Worm (Caenorhabditis elegans) whole organism, L2 larva: ENCODE measurements around the gene cutl-23.

ENCODE experiments used
- C34F6.9 ChIP-seq: fragments of 150-350 bp; optimal IDR thresholded peaks from 2 replicates; lab custom pipeline; 2014; ENCODE audit warnings: missing biosample characterization, missing genetic modification characterization
- F13H6.1 ChIP-seq: sonication (generic microtip); optimal IDR thresholded peaks from 2 replicates; lab custom pipeline; 2016; ENCODE audit warnings: missing genetic modification characterization, missing compliant biosample characterization
- R02D3.7 ChIP-seq: fragments of 150-350 bp; optimal IDR thresholded peaks from 2 replicates; lab custom pipeline; 2014; ENCODE audit warnings: missing biosample characterization, missing genetic modification characterization
- ZK546.5 ChIP-seq: sonication (generic microtip); optimal IDR thresholded peaks from 2 replicates; lab custom pipeline; 2017; ENCODE audit warnings: missing biosample characterization, missing genetic modification characterization
- aly-2 ChIP-seq: fragments of 150-350 bp; optimal IDR thresholded peaks from 2 replicates; lab custom pipeline; 2014; ENCODE audit warnings: missing biosample characterization, missing genetic modification characterization
- ama-1 ChIP-seq: fragments of 150-350 bp; optimal IDR thresholded peaks from 2 replicates; lab custom pipeline; 2018; ENCODE audit warnings: inconsistent platforms
- blmp-1 ChIP-seq: sonication (generic microtip); optimal IDR thresholded peaks from 2 replicates; lab custom pipeline; 2017; ENCODE audit warnings: missing genetic modification characterization, mild to moderate bottlenecking, missing compliant biosample characterization, antibody characterized with exemption, moderate library complexity; ENCODE audit not compliant: insufficient read depth
- ceh-16 ChIP-seq: fragments of 150-350 bp; optimal IDR thresholded peaks from 2 replicates; lab custom pipeline; 2014; ENCODE audit warnings: missing biosample characterization, missing genetic modification characterization
- crh-2 ChIP-seq: sonication (generic microtip); optimal IDR thresholded peaks from 2 replicates; lab custom pipeline; 2017; ENCODE audit warnings: missing biosample characterization, missing genetic modification characterization
- egl-27 ChIP-seq: sonication (generic microtip); optimal IDR thresholded peaks from 3 replicates; lab custom pipeline; 2017; ENCODE audit warnings: missing biosample characterization, missing genetic modification reagents, missing genetic modification characterization
- elt-1 ChIP-seq: fragments of 150-350 bp; optimal IDR thresholded peaks from 2 replicates; lab custom pipeline; 2014; ENCODE audit warnings: missing biosample characterization, missing genetic modification characterization
- fos-1 ChIP-seq: fragments of 150-350 bp; optimal IDR thresholded peaks from 2 replicates; lab custom pipeline; 2014; ENCODE audit warnings: missing biosample characterization, missing genetic modification characterization
- gmeb-1 ChIP-seq: fragments of 150-350 bp; optimal IDR thresholded peaks from 2 replicates; lab custom pipeline; 2014; ENCODE audit warnings: missing biosample characterization, missing genetic modification characterization
- lin-11 ChIP-seq: fragments of 150-350 bp; sonication (generic microtip); optimal IDR thresholded peaks from 2 replicates; lab custom pipeline; 2014; ENCODE audit warnings: missing biosample characterization, missing genetic modification characterization, inconsistent platforms, mixed read lengths
- lin-13 ChIP-seq: fragments of 150-350 bp; optimal IDR thresholded peaks from 2 replicates; lab custom pipeline; 2014; ENCODE audit warnings: missing biosample characterization, missing genetic modification reagents, missing genetic modification characterization
- mdl-1 ChIP-seq, 2 experiments: fragments of 150-350 bp in 1 of 2; sonication (generic microtip) in 1 of 2; optimal IDR thresholded peaks; 2 replicates each; lab custom pipeline; 2017; ENCODE audit warnings: missing biosample characterization in 2 of 2, missing genetic modification characterization in 2 of 2
- nhr-11 ChIP-seq: fragments of 150-350 bp; optimal IDR thresholded peaks from 2 replicates; lab custom pipeline; 2014; ENCODE audit warnings: missing biosample characterization, missing genetic modification characterization
- nhr-12 ChIP-seq: fragments of 150-350 bp; optimal IDR thresholded peaks from 2 replicates; lab custom pipeline; 2014; ENCODE audit warnings: missing biosample characterization, missing genetic modification characterization
- nhr-129 ChIP-seq: fragments of 150-350 bp; optimal IDR thresholded peaks from 2 replicates; lab custom pipeline; 2014; ENCODE audit warnings: missing biosample characterization, missing genetic modification characterization
- nhr-21 ChIP-seq: fragments of 150-350 bp; optimal IDR thresholded peaks from 2 replicates; lab custom pipeline; 2014; ENCODE audit warnings: missing biosample characterization, missing genetic modification characterization
- nhr-23 ChIP-seq: fragments of 150-350 bp; optimal IDR thresholded peaks from 2 replicates; lab custom pipeline; 2014; ENCODE audit warnings: missing biosample characterization, missing genetic modification reagents, missing genetic modification characterization
- nhr-25 ChIP-seq: fragments of 150-350 bp; sonication (generic microtip); optimal IDR thresholded peaks from 3 replicates; lab custom pipeline; 2014; ENCODE audit warnings: missing biosample characterization, missing genetic modification characterization
- sem-4 ChIP-seq: fragments of 150-350 bp; optimal IDR thresholded peaks from 2 replicates; lab custom pipeline; 2014; ENCODE audit warnings: missing biosample characterization, missing genetic modification reagents, missing genetic modification characterization
- skn-1 ChIP-seq: sonication (generic microtip); optimal IDR thresholded peaks from 2 replicates; lab custom pipeline; 2017; ENCODE audit warnings: missing biosample characterization, missing genetic modification characterization
- sma-3 ChIP-seq: sonication (generic microtip); optimal IDR thresholded peaks from 2 replicates; lab custom pipeline; 2016; ENCODE audit warnings: missing genetic modification reagents, missing genetic modification characterization, missing compliant biosample characterization
- sma-9 ChIP-seq, 2 experiments: fragments of 150-350 bp in 1 of 2; sonication (generic microtip) in 1 of 2; optimal IDR thresholded peaks; 2 replicates each; lab custom pipeline; 2014 to 2016; ENCODE audit warnings: missing genetic modification characterization in 2 of 2, mild to moderate bottlenecking in 1 of 2, missing biosample characterization in 1 of 2, missing compliant biosample characterization in 1 of 2, missing genetic modification reagents in 1 of 2, moderate library complexity in 1 of 2
- unc-39 ChIP-seq: fragments of 150-350 bp; optimal IDR thresholded peaks from 2 replicates; lab custom pipeline; 2014; ENCODE audit warnings: missing biosample characterization, missing genetic modification characterization
- unc-55 ChIP-seq: fragments of 150-350 bp; sonication (generic microtip); optimal IDR thresholded peaks from 3 replicates; lab custom pipeline; 2014; ENCODE audit warnings: missing biosample characterization, missing genetic modification reagents, missing genetic modification characterization
- unc-62 ChIP-seq: fragments of 150-350 bp; optimal IDR thresholded peaks from 2 replicates; lab custom pipeline; 2014; ENCODE audit warnings: missing biosample characterization, missing genetic modification reagents, missing genetic modification characterization
- ztf-1 ChIP-seq: fragments of 200-800 bp; sonication (Bioruptor generic); conservative IDR thresholded peaks from 2 replicates; pipeline ENCODE4 v1.3.6; 2022; ENCODE audit warnings: missing genetic modification characterization, missing compliant biosample characterization
- ztf-4 ChIP-seq: fragments of 150-350 bp; optimal IDR thresholded peaks from 2 replicates; lab custom pipeline; 2014; ENCODE audit warnings: missing biosample characterization, missing genetic modification characterization

cutl-23 gene

ce11 chrIII:5806720-5807119, 36.7 kb downstream of the cutl-23 start, which contains the start of gene R12B2.2:
Gene R12B2.2 (plus strand): TSS chrIII:5807020.
- TF ChIP-seq ama-1, result no peak
- TF ChIP-seq sma-3 (GFP tag; lab: Kevin White, UChicago), result no peak
- no peak for TF ChIP-seq unc-39 (tag; lab: Kevin White, UChicago)
- no peak for TF ChIP-seq egl-27 (tag; lab: Kevin White, UChicago)
- TF ChIP-seq sem-4 (tag; lab: Kevin White, UChicago), result no peak
- no peak for TF ChIP-seq crh-2
- TF ChIP-seq unc-55 (GFP tag; lab: Kevin White, UChicago), result no peak
- no peak for TF ChIP-seq ceh-16 (tag; lab: Kevin White, UChicago)
- no peak for TF ChIP-seq lin-13 (GFP tag; lab: Kevin White, UChicago)
- TF ChIP-seq nhr-23 (tag; lab: Kevin White, UChicago), result no peak

ce11 chrIII:5810012-5810411, 40.0 kb downstream of the cutl-23 start:
- TF ChIP-seq R02D3.7 (tag; lab: Kevin White, UChicago), result no peak
- no peak for TF ChIP-seq skn-1 (tag; lab: Kevin White, UChicago)
- TF ChIP-seq fos-1 (tag; lab: Kevin White, UChicago), result peak; percentile 35

- no peak for TF ChIP-seq sem-4 (tag; lab: Kevin White, UChicago)
- no peak for TF ChIP-seq nhr-25 (tag; lab: Kevin White, UChicago)
- no peak for TF ChIP-seq C34F6.9 (tag; lab: Kevin White, UChicago)
- TF ChIP-seq gmeb-1 (tag; lab: Kevin White, UChicago), result no peak
- TF ChIP-seq ztf-1, result no peak
- no peak for TF ChIP-seq mdl-1 (tag; optimal IDR thresholded peaks at IDR 0.05; lab: Kevin White, UChicago)
- TF ChIP-seq egl-27 (tag; lab: Kevin White, UChicago), result no peak
- TF ChIP-seq sma-3 (GFP tag; lab: Kevin White, UChicago), result no peak
- no peak for TF ChIP-seq skn-1 (tag; lab: Kevin White, UChicago)
- TF ChIP-seq lin-13 (GFP tag; lab: Kevin White, UChicago), result no peak
- TF ChIP-seq unc-62 (GFP tag; lab: Kevin White, UChicago), result no peak
- no peak for TF ChIP-seq fos-1 (tag; lab: Kevin White, UChicago)
- no peak for TF ChIP-seq elt-1
- TF ChIP-seq lin-11 (tag; lab: Kevin White, UChicago), result no peak
- no peak for TF ChIP-seq nhr-12 (tag; lab: Kevin White, UChicago)
- no peak for TF ChIP-seq ZK546.5 (tag; lab: Kevin White, UChicago)
- no peak for TF ChIP-seq blmp-1 (tag; lab: Kevin White, UChicago)
- no peak for TF ChIP-seq R02D3.7 (tag; lab: Kevin White, UChicago)
Measured at ce11 chrIII:5811957-5812356, 42.0 kb downstream of the cutl-23 start.

- TF ChIP-seq nhr-25 (tag; lab: Kevin White, UChicago) (peak; percentile 33), aly-2 (no peak), F13H6.1 (peak; percentile 9), nhr-11 (no peak), sma-3 (GFP tag; lab: Kevin White, UChicago) (peak; percentile 75), sem-4 (tag; lab: Kevin White, UChicago) (no peak), fos-1 (tag; lab: Kevin White, UChicago) (peak; percentile 42), ztf-4 (tag; lab: Kevin White, UChicago) (no peak), nhr-21 (tag; lab: Kevin White, UChicago) (peak; percentile 33), sma-9 (GFP tag; optimal IDR thresholded peaks at IDR 0.05; lab: Kevin White, UChicago) (peak; percentile 21), sma-9 (tag; optimal IDR thresholded peaks at IDR 0.05; lab: Kevin White, UChicago) (no peak), lin-11 (tag; lab: Kevin White, UChicago) (no peak), ztf-1 (no peak)
Measured at ce11 chrIII:5812672-5813071, 42.7 kb downstream of the cutl-23 start.

ce11 chrIII:5813501-5813900, 43.5 kb downstream of the cutl-23 start:
- TF ChIP-seq nhr-129 (tag; lab: Kevin White, UChicago), result no peak
- peak; percentile 2 for TF ChIP-seq sem-4 (tag; lab: Kevin White, UChicago)

- TF ChIP-seq sma-9 (GFP tag; optimal IDR thresholded peaks at IDR 0.05; lab: Kevin White, UChicago) (peak; percentile 64), sma-9 (tag; optimal IDR thresholded peaks at IDR 0.05; lab: Kevin White, UChicago) (no peak), F13H6.1 (no peak), fos-1 (tag; lab: Kevin White, UChicago) (peak; percentile 25)
Measured at ce11 chrIII:5814098-5814497, 44.1 kb downstream of the cutl-23 start.
